Worm (Caenorhabditis elegans) whole organism, early embryonic: ENCODE results near the gene qns-1.

Experiments used
- B0310.2 ChIP-seq: sonication (generic microtip); optimal IDR thresholded peaks from 2 replicates; lab custom pipeline; 2016; ENCODE audit warnings: mild to moderate bottlenecking, missing genetic modification characterization, missing compliant biosample characterization
- F13C5.2 ChIP-seq: sonication (generic microtip); optimal IDR thresholded peaks from 2 replicates; lab custom pipeline; 2017; ENCODE audit warnings: mild to moderate bottlenecking, missing genetic modification characterization, inconsistent platforms, missing compliant biosample characterization
- aly-1 ChIP-seq: sonication (generic microtip); optimal IDR thresholded peaks from 2 replicates; lab custom pipeline; 2016; ENCODE audit warnings: missing genetic modification characterization, missing compliant biosample characterization
- ama-1 ChIP-seq: fragments of 150-350 bp; optimal IDR thresholded peaks from 2 replicates; lab custom pipeline; 2014
- ceh-36 ChIP-seq: sonication (generic microtip); optimal IDR thresholded peaks from 2 replicates; lab custom pipeline; 2016; ENCODE audit warnings: missing genetic modification characterization, inconsistent platforms, missing compliant biosample characterization
- ets-7 ChIP-seq: sonication (generic microtip); optimal IDR thresholded peaks from 2 replicates; lab custom pipeline; 2016; ENCODE audit warnings: missing genotype, missing genetic modification characterization, missing compliant biosample characterization
- flt-1 ChIP-seq: fragments of 200-800 bp; sonication (Bioruptor generic); IDR thresholded peaks from 2 replicates; pipeline ENCODE4 v1.3.6; 2022; ENCODE audit warnings: missing genetic modification characterization, missing compliant biosample characterization
- hmbx-1 ChIP-seq: sonication (generic microtip); optimal IDR thresholded peaks from 2 replicates; lab custom pipeline; 2016; ENCODE audit warnings: mild to moderate bottlenecking, missing genetic modification characterization, missing compliant biosample characterization
- hmg-4 ChIP-seq: fragments of 200-800 bp; sonication (Bioruptor generic); optimal IDR thresholded peaks from 2 replicates; lab custom pipeline; 2018; ENCODE audit warnings: mild to moderate bottlenecking, missing genetic modification characterization, missing compliant biosample characterization
- pes-1 ChIP-seq: fragments of 200-800 bp; sonication (Bioruptor generic); IDR thresholded peaks from 2 replicates; pipeline ENCODE4 v1.3.6; 2022; ENCODE audit warnings: missing genetic modification reagents, missing genetic modification characterization, missing compliant biosample characterization
- scrt-1 ChIP-seq: fragments of 200-800 bp; sonication (Bioruptor generic); IDR thresholded peaks from 2 replicates; pipeline ENCODE4 v1.3.6; 2022; ENCODE audit warnings: missing genetic modification characterization, missing compliant biosample characterization
- sea-1 ChIP-seq: fragments of 200-800 bp; sonication (Bioruptor generic); conservative IDR thresholded peaks from 2 replicates; pipeline ENCODE4 v1.3.6; 2022; ENCODE audit warnings: missing genetic modification characterization, missing compliant biosample characterization
- tbx-37 ChIP-seq: fragments of 200-800 bp; sonication (Bioruptor generic); conservative IDR thresholded peaks from 2 replicates; pipeline ENCODE4 v1.3.6; 2022; ENCODE audit warnings: missing genetic modification reagents, missing genetic modification characterization, missing compliant biosample characterization
- tra-4 ChIP-seq: sonication (generic microtip); optimal IDR thresholded peaks from 2 replicates; lab custom pipeline; 2017; ENCODE audit warnings: missing genetic modification characterization, missing compliant biosample characterization

DNA sequence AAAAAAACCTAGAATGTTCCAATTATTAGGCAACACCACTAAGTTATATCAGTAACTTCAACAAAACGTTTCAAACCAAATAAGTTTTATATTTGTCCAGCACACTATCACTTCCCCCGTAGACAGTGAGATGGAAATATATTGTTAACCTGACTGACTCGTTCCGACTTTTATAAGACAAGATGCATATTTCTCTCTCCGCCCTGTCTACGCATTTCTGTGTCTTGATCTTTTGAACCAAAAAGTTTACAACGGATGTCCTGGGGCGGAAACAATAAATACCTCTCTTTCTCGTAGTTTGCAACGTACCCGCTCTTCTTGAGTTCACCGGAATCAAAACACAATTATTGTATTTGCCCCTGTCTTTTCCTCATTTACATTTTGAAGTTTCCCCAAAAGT lies 32.2 kb upstream of the qns-1 start:
- TF ChIP-seq hmg-4 (no peak), ama-1 (no peak), flt-1 (no peak), F13C5.2 (tag; lab: Kevin White, UChicago) (no peak), sea-1 (GFP tag; lab: Robert Waterston, UW) (no peak), aly-1 (tag; lab: Kevin White, UChicago) (no peak), ceh-36 (tag; lab: Kevin White, UChicago) (no peak), tbx-37 (GFP tag; lab: Robert Waterston, UW) (no peak), scrt-1 (GFP tag; lab: Robert Waterston, UW) (no peak), hmbx-1 (tag; lab: Kevin White, UChicago) (no peak), B0310.2 (tag; lab: Kevin White, UChicago) (no peak), pes-1 (no peak), ets-7 (no peak), tra-4 (tag; lab: Kevin White, UChicago) (no peak)
